Fruit fly (Drosophila melanogaster) whole organism, embryonic: ENCODE data around the gene mwh.

Source experiments
- CG2129 ChIP-seq: fragments of 200-800 bp; sonication (Bioruptor generic); IDR thresholded peaks from 2 replicates; pipeline ENCODE4 v1.3.6; 2022; ENCODE audit warnings: missing biosample characterization, missing genetic modification characterization; ENCODE audit not compliant: partially characterized antibody
- D19B ChIP-seq: fragments of 200-800 bp; sonication (Bioruptor generic); optimal IDR thresholded peaks from 2 replicates; lab custom pipeline; 2017; ENCODE audit warnings: missing biosample characterization, mild to moderate bottlenecking, missing genetic modification characterization
- disco-r ChIP-seq: fragments of 200-800 bp; sonication (Bioruptor generic); optimal IDR thresholded peaks from 2 replicates; lab custom pipeline; 2016; ENCODE audit warnings: missing biosample characterization, missing genetic modification characterization
- dmrt11E ChIP-seq: fragments of 200-800 bp; sonication (Bioruptor generic); optimal IDR thresholded peaks from 3 replicates; lab custom pipeline; 2018; ENCODE audit warnings: missing biosample characterization, mild to moderate bottlenecking, missing genetic modification characterization, moderate library complexity
- ro ChIP-seq: fragments of 200-800 bp; sonication (Bioruptor generic); IDR thresholded peaks from 2 replicates; pipeline ENCODE4 v1.3.6; 2022; ENCODE audit warnings: missing biosample characterization, missing genetic modification characterization
- slou ChIP-seq: fragments of 200-800 bp; sonication (Bioruptor generic); optimal IDR thresholded peaks from 3 replicates; lab custom pipeline; 2016; ENCODE audit warnings: missing biosample characterization, missing genetic modification characterization

DNA sequence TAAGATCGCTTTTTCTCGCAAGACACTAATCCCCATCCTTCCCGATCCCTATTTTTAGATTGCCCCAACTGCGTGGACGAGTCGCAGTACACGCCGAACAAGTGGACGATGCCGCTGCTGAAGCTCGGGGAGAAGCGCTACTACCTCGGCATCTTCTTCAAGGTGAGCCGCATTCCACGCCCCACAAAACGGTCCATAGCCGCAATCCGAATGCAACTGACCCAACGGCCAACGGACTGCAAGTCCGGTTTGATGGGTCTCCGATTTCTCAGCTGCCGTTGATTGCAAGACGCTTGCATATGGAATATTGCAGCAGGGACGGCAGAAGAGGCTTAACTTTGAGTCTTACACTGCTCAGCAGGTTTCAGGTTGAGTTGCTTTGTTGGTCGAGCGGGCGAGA lies 68.4 kb downstream of the mwh start:
- TF ChIP-seq D19B (GFP tag; lab: Kevin White, UChicago) (no peak), disco-r (GFP tag; lab: Kevin White, UChicago) (no peak), CG2129 (GFP tag; lab: Robert Waterston, UW) (no peak), slou (GFP tag; lab: Kevin White, UChicago) (no peak), dmrt11E (tag; lab: Kevin White, UChicago) (no peak), ro (GFP tag; lab: Robert Waterston, UW) (no peak)
